Worm (Caenorhabditis elegans) whole organism, L2 larva: ENCODE measurements around the gene Y7A5A.7.

Source experiments
- C34F6.9 ChIP-seq: fragments of 150-350 bp; optimal IDR thresholded peaks from 2 replicates; lab custom pipeline; 2014; ENCODE audit warnings: missing biosample characterization, missing genetic modification characterization
- F13H6.1 ChIP-seq: sonication (generic microtip); optimal IDR thresholded peaks from 2 replicates; lab custom pipeline; 2016; ENCODE audit warnings: missing genetic modification characterization, missing compliant biosample characterization
- R02D3.7 ChIP-seq: fragments of 150-350 bp; optimal IDR thresholded peaks from 2 replicates; lab custom pipeline; 2014; ENCODE audit warnings: missing biosample characterization, missing genetic modification characterization
- Y55F3AM.14 ChIP-seq: fragments of 200-800 bp; sonication (Bioruptor generic); optimal IDR thresholded peaks from 2 replicates; lab custom pipeline; 2018; ENCODE audit warnings: mild to moderate bottlenecking, missing genetic modification characterization, missing compliant biosample characterization
- ZK546.5 ChIP-seq: sonication (generic microtip); optimal IDR thresholded peaks from 2 replicates; lab custom pipeline; 2017; ENCODE audit warnings: missing biosample characterization, missing genetic modification characterization
- alr-1 ChIP-seq: fragments of 150-350 bp; optimal IDR thresholded peaks from 2 replicates; lab custom pipeline; 2014; ENCODE audit warnings: missing biosample characterization, missing genetic modification characterization
- aly-2 ChIP-seq: fragments of 150-350 bp; optimal IDR thresholded peaks from 2 replicates; lab custom pipeline; 2014; ENCODE audit warnings: missing biosample characterization, missing genetic modification characterization
- blmp-1 ChIP-seq: sonication (generic microtip); optimal IDR thresholded peaks from 2 replicates; lab custom pipeline; 2017; ENCODE audit warnings: missing genetic modification characterization, mild to moderate bottlenecking, missing compliant biosample characterization, antibody characterized with exemption, moderate library complexity; ENCODE audit not compliant: insufficient read depth
- ceh-16 ChIP-seq: fragments of 150-350 bp; optimal IDR thresholded peaks from 2 replicates; lab custom pipeline; 2014; ENCODE audit warnings: missing biosample characterization, missing genetic modification characterization
- ceh-82 ChIP-seq: fragments of 150-350 bp; optimal IDR thresholded peaks from 2 replicates; lab custom pipeline; 2014; ENCODE audit warnings: missing biosample characterization, missing genetic modification characterization
- crh-2 ChIP-seq: sonication (generic microtip); optimal IDR thresholded peaks from 2 replicates; lab custom pipeline; 2017; ENCODE audit warnings: missing biosample characterization, missing genetic modification characterization
- dmd-4 ChIP-seq: sonication (generic microtip); optimal IDR thresholded peaks from 2 replicates; lab custom pipeline; 2017; ENCODE audit warnings: missing biosample characterization, missing genetic modification characterization
- elt-1 ChIP-seq: fragments of 150-350 bp; optimal IDR thresholded peaks from 2 replicates; lab custom pipeline; 2014; ENCODE audit warnings: missing biosample characterization, missing genetic modification characterization
- elt-3 ChIP-seq: sonication (generic microtip); optimal IDR thresholded peaks from 2 replicates; lab custom pipeline; 2017; ENCODE audit warnings: missing biosample characterization, missing genetic modification characterization
- fos-1 ChIP-seq: fragments of 150-350 bp; optimal IDR thresholded peaks from 2 replicates; lab custom pipeline; 2014; ENCODE audit warnings: missing biosample characterization, missing genetic modification characterization
- gmeb-1 ChIP-seq: fragments of 150-350 bp; optimal IDR thresholded peaks from 2 replicates; lab custom pipeline; 2014; ENCODE audit warnings: missing biosample characterization, missing genetic modification characterization
- lin-11 ChIP-seq: fragments of 150-350 bp; sonication (generic microtip); optimal IDR thresholded peaks from 2 replicates; lab custom pipeline; 2014; ENCODE audit warnings: missing biosample characterization, missing genetic modification characterization, inconsistent platforms, mixed read lengths
- lin-13 ChIP-seq: fragments of 150-350 bp; optimal IDR thresholded peaks from 2 replicates; lab custom pipeline; 2014; ENCODE audit warnings: missing biosample characterization, missing genetic modification reagents, missing genetic modification characterization
- lsy-2 ChIP-seq, 2 experiments: fragments of 150-350 bp in 1 of 2; sonication (generic microtip) in 1 of 2; optimal IDR thresholded peaks; 2 replicates each; lab custom pipeline; 2014 to 2017; ENCODE audit warnings: missing biosample characterization in 2 of 2, missing genetic modification characterization in 2 of 2
- mab-5 ChIP-seq: fragments of 150-350 bp; optimal IDR thresholded peaks from 2 replicates; lab custom pipeline; 2014; ENCODE audit warnings: missing biosample characterization, missing genetic modification characterization
- mdl-1 ChIP-seq, 2 experiments: fragments of 150-350 bp in 1 of 2; sonication (generic microtip) in 1 of 2; optimal IDR thresholded peaks; 2 replicates each; lab custom pipeline; 2017; ENCODE audit warnings: missing biosample characterization in 2 of 2, missing genetic modification characterization in 2 of 2
- nhr-10 ChIP-seq: sonication (generic microtip); optimal IDR thresholded peaks from 2 replicates; lab custom pipeline; 2017; ENCODE audit warnings: missing biosample characterization, missing genetic modification characterization
- nhr-11 ChIP-seq: fragments of 150-350 bp; optimal IDR thresholded peaks from 2 replicates; lab custom pipeline; 2014; ENCODE audit warnings: missing biosample characterization, missing genetic modification characterization
- nhr-12 ChIP-seq: fragments of 150-350 bp; optimal IDR thresholded peaks from 2 replicates; lab custom pipeline; 2014; ENCODE audit warnings: missing biosample characterization, missing genetic modification characterization
- nhr-129 ChIP-seq: fragments of 150-350 bp; optimal IDR thresholded peaks from 2 replicates; lab custom pipeline; 2014; ENCODE audit warnings: missing biosample characterization, missing genetic modification characterization
- nhr-21 ChIP-seq: fragments of 150-350 bp; optimal IDR thresholded peaks from 2 replicates; lab custom pipeline; 2014; ENCODE audit warnings: missing biosample characterization, missing genetic modification characterization
- nhr-237 ChIP-seq: fragments of 150-350 bp; optimal IDR thresholded peaks from 2 replicates; lab custom pipeline; 2014; ENCODE audit warnings: missing biosample characterization, missing genetic modification characterization
- nhr-6 ChIP-seq: fragments of 150-350 bp; optimal IDR thresholded peaks from 2 replicates; lab custom pipeline; 2014; ENCODE audit warnings: missing biosample characterization, missing genetic modification characterization
- nhr-77 ChIP-seq: fragments of 150-350 bp; optimal IDR thresholded peaks from 2 replicates; lab custom pipeline; 2014; ENCODE audit warnings: missing biosample characterization, missing genetic modification characterization
- peb-1 ChIP-seq: fragments of 150-350 bp; optimal IDR thresholded peaks from 2 replicates; lab custom pipeline; 2014; ENCODE audit warnings: missing biosample characterization, missing genetic modification characterization
- sem-4 ChIP-seq: fragments of 150-350 bp; optimal IDR thresholded peaks from 2 replicates; lab custom pipeline; 2014; ENCODE audit warnings: missing biosample characterization, missing genetic modification reagents, missing genetic modification characterization
- skn-1 ChIP-seq: sonication (generic microtip); optimal IDR thresholded peaks from 2 replicates; lab custom pipeline; 2017; ENCODE audit warnings: missing biosample characterization, missing genetic modification characterization
- sma-3 ChIP-seq: sonication (generic microtip); optimal IDR thresholded peaks from 2 replicates; lab custom pipeline; 2016; ENCODE audit warnings: missing genetic modification reagents, missing genetic modification characterization, missing compliant biosample characterization
- sma-9 ChIP-seq, 2 experiments: fragments of 150-350 bp in 1 of 2; sonication (generic microtip) in 1 of 2; optimal IDR thresholded peaks; 2 replicates each; lab custom pipeline; 2014 to 2016; ENCODE audit warnings: missing genetic modification characterization in 2 of 2, mild to moderate bottlenecking in 1 of 2, missing biosample characterization in 1 of 2, missing compliant biosample characterization in 1 of 2, missing genetic modification reagents in 1 of 2, moderate library complexity in 1 of 2
- snpc-4 ChIP-seq: fragments of 150-350 bp; optimal IDR thresholded peaks from 2 replicates; lab custom pipeline; 2014; ENCODE audit warnings: missing biosample characterization, missing genetic modification characterization
- unc-39 ChIP-seq: fragments of 150-350 bp; optimal IDR thresholded peaks from 2 replicates; lab custom pipeline; 2014; ENCODE audit warnings: missing biosample characterization, missing genetic modification characterization
- unc-55 ChIP-seq: fragments of 150-350 bp; sonication (generic microtip); optimal IDR thresholded peaks from 3 replicates; lab custom pipeline; 2014; ENCODE audit warnings: missing biosample characterization, missing genetic modification reagents, missing genetic modification characterization
- zag-1 ChIP-seq: fragments of 150-350 bp; optimal IDR thresholded peaks from 2 replicates; lab custom pipeline; 2014; ENCODE audit warnings: missing biosample characterization, missing genetic modification characterization
- ztf-11 ChIP-seq: sonication (generic microtip); optimal IDR thresholded peaks from 2 replicates; lab custom pipeline; 2017; ENCODE audit warnings: missing biosample characterization, missing genetic modification characterization
- ztf-4 ChIP-seq: fragments of 150-350 bp; optimal IDR thresholded peaks from 2 replicates; lab custom pipeline; 2014; ENCODE audit warnings: missing biosample characterization, missing genetic modification characterization

Gene Y7A5A.7

DNA sequence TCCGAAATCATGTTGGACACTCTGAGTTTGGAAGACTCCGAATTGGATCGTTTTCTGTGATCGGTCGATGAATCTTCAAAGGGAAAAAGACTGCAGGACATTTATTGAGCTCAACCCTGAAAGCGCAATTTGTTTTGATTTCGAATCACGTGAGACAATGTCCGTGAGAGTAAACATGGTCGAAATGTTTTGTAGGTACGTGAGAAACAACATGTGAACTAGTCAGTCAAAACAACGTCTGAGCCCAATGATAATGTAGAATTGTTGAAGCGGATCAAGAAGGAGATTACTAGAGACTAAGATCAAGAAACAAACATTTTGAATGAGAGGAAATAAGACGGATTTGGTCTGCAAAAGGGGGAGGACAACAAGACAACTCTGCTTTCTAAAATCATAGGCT, at the start of gene Y7A5A.7:
Gene Y7A5A.7, minus strand, starts transcription at position 101 of the 400 bp plus-strand sequence.
- TF ChIP-seq zag-1 (tag; lab: Kevin White, UChicago), result no peak
- no peak for TF ChIP-seq blmp-1 (tag; lab: Kevin White, UChicago)
- TF ChIP-seq C34F6.9, result no peak
- no peak for TF ChIP-seq nhr-21 (tag; lab: Kevin White, UChicago)
- no peak for TF ChIP-seq gmeb-1 (tag; lab: Kevin White, UChicago)

DNA sequence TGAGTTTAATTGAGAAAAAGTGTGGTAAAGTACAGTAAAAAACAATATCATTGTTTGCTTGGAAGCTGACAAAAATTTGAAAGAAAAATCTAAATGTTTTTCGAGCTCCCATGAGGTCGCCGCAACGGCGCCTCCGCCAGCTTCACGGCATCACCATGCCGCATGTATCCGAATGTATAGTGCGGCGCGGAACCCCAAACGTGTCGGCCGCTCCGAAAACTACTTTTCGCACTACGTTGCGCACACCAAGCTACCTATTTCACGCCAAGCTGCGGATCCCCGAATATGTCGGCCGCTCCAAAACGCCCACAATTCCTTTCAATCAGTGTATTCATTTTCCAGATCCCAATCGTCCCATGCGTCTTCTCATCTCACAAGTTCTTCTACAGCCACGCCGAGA, 47.0 kb upstream of the Y7A5A.7 start:
- TF ChIP-seq alr-1 (no peak), snpc-4 (tag; lab: Kevin White, UChicago) (peak; percentile 47)

- no peak for TF ChIP-seq aly-2 (tag; lab: Kevin White, UChicago)
- TF ChIP-seq gmeb-1 (tag; lab: Kevin White, UChicago), result peak; percentile 57
- TF ChIP-seq Y55F3AM.14 (GFP tag; lab: Kevin White, UChicago), result peak; percentile 33
- no peak for TF ChIP-seq ztf-11
- peak; percentile 61 for TF ChIP-seq nhr-6 (tag; lab: Kevin White, UChicago)
- TF ChIP-seq mab-5, result peak; percentile 72
- TF ChIP-seq peb-1 (tag; lab: Kevin White, UChicago), result no peak
- no peak for TF ChIP-seq elt-3 (tag; lab: Kevin White, UChicago)
- TF ChIP-seq ztf-4 (tag; lab: Kevin White, UChicago), result peak; percentile 37
- peak; percentile 86 for TF ChIP-seq unc-55
- peak; percentile 30 for TF ChIP-seq lin-11 (tag; lab: Kevin White, UChicago)
- TF ChIP-seq elt-1 (tag; lab: Kevin White, UChicago), result no peak
- TF ChIP-seq skn-1 (tag; lab: Kevin White, UChicago), result peak; percentile 35
- peak; percentile 68 for TF ChIP-seq sma-9 (GFP tag; optimal IDR thresholded peaks at IDR 0.05; lab: Kevin White, UChicago)
- no peak for TF ChIP-seq sma-9 (tag; optimal IDR thresholded peaks at IDR 0.05; lab: Kevin White, UChicago)
- TF ChIP-seq blmp-1 (tag; lab: Kevin White, UChicago), result peak; percentile 60
- peak; percentile 9 for TF ChIP-seq fos-1 (tag; lab: Kevin White, UChicago)
- TF ChIP-seq sem-4 (tag; lab: Kevin White, UChicago), result peak; percentile 65
- peak; percentile 96 for TF ChIP-seq R02D3.7 (tag; lab: Kevin White, UChicago)
- TF ChIP-seq ceh-82 (tag; lab: Kevin White, UChicago), result no peak
- TF ChIP-seq nhr-21 (tag; lab: Kevin White, UChicago), result peak; percentile 67
- no peak for TF ChIP-seq nhr-11
- peak; percentile 78 for TF ChIP-seq nhr-129
- TF ChIP-seq ceh-16 (tag; lab: Kevin White, UChicago), result peak; percentile 6
- TF ChIP-seq nhr-10 (tag; lab: Kevin White, UChicago), result no peak
- TF ChIP-seq F13H6.1 (tag; lab: Kevin White, UChicago), result peak; percentile 85
- TF ChIP-seq mdl-1 (tag; optimal IDR thresholded peaks at IDR 0.05; lab: Kevin White, UChicago), result peak in 1 of 2 experiments; percentile 21
- peak; percentile 77 to 92 for TF ChIP-seq lsy-2 (tag; optimal IDR thresholded peaks at IDR 0.05; lab: Kevin White, UChicago)
- peak; percentile 14 for TF ChIP-seq snpc-4 (tag; lab: Kevin White, UChicago)
- TF ChIP-seq dmd-4 (tag; lab: Kevin White, UChicago), result no peak
- no peak for TF ChIP-seq nhr-237 (tag; lab: Kevin White, UChicago)
- peak; percentile 83 for TF ChIP-seq crh-2 (tag; lab: Kevin White, UChicago)
- TF ChIP-seq sma-3 (GFP tag; lab: Kevin White, UChicago), result peak; percentile 88
- TF ChIP-seq C34F6.9, result peak; percentile 82
- peak; percentile 35 for TF ChIP-seq nhr-77 (tag; lab: Kevin White, UChicago)
- peak; percentile 72 for TF ChIP-seq lin-13 (GFP tag; lab: Kevin White, UChicago)
Measured at ce11 chrX:15849397-15849935, 45.5 kb upstream of the Y7A5A.7 start, which contains the start of gene acl-1. Gene acl-1, plus strand, starts transcription at chrX:15849885.

DNA sequence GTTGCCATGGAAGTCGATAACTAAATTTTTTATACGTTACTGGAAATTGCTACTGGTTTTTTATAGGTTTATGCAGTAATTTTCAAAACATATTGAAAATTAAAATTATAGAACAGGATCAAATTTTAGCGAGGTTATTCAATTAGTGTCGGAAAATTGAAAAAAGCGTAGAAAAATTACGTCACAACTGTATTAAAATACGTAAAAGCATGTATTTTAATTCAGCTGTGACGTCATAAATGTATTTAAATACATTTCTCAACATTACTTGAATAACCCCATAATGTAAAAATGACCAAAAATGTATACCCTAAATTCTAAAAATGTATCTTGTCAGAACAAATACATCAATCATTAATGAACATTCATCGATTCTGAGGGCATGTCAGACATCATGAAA, 44.9 kb upstream of the Y7A5A.7 start:
- TF ChIP-seq nhr-11 (no peak), ZK546.5 (tag; lab: Kevin White, UChicago) (no peak), dmd-4 (tag; lab: Kevin White, UChicago) (no peak), ztf-4 (tag; lab: Kevin White, UChicago) (no peak), mdl-1 (tag; optimal IDR thresholded peaks at IDR 0.05; lab: Kevin White, UChicago) (no peak), nhr-10 (tag; lab: Kevin White, UChicago) (no peak), fos-1 (tag; lab: Kevin White, UChicago) (no peak), C34F6.9 (no peak), nhr-6 (tag; lab: Kevin White, UChicago) (no peak), ztf-11 (no peak), lin-11 (tag; lab: Kevin White, UChicago) (no peak), R02D3.7 (tag; lab: Kevin White, UChicago) (no peak), nhr-12 (tag; lab: Kevin White, UChicago) (no peak), unc-39 (tag; lab: Kevin White, UChicago) (no peak), sma-3 (GFP tag; lab: Kevin White, UChicago) (no peak), aly-2 (tag; lab: Kevin White, UChicago) (no peak)
